Fruit fly (Drosophila melanogaster) whole organism, pupa: ENCODE data around the gene CG11892.

Source experiments
- CG10348 ChIP-seq: fragments of 200-800 bp; sonication (Bioruptor generic); IDR thresholded peaks from 2 replicates; pipeline ENCODE4 v1.3.6; 2022; ENCODE audit warnings: missing biosample characterization, missing genetic modification characterization
- CG12605 ChIP-seq: fragments of 200-800 bp; sonication (Bioruptor generic); IDR thresholded peaks from 2 replicates; pipeline ENCODE4 v1.3.6; 2022; ENCODE audit warnings: missing biosample characterization, missing genetic modification characterization
- CG13204 ChIP-seq: fragments of 200-800 bp; sonication (Bioruptor generic); optimal IDR thresholded peaks from 2 replicates; lab custom pipeline; 2018; ENCODE audit warnings: missing biosample characterization, mild to moderate bottlenecking, missing genetic modification characterization, moderate library complexity
- CG14655 ChIP-seq: fragments of 200-800 bp; sonication (Bioruptor generic); optimal IDR thresholded peaks from 3 replicates; lab custom pipeline; 2017; ENCODE audit warnings: mild to moderate bottlenecking, missing biosample characterization, missing genetic modification reagents, missing genetic modification characterization
- CG15710 ChIP-seq: fragments of 200-800 bp; sonication (Bioruptor generic); optimal IDR thresholded peaks from 2 replicates; lab custom pipeline; 2018; ENCODE audit warnings: missing biosample characterization, mild to moderate bottlenecking, missing genetic modification characterization, moderate library complexity
- CG17806 ChIP-seq: fragments of 200-800 bp; sonication (Bioruptor generic); optimal IDR thresholded peaks from 2 replicates; lab custom pipeline; 2018; ENCODE audit warnings: missing biosample characterization, mild to moderate bottlenecking, missing genetic modification characterization, moderate library complexity
- CG32121 ChIP-seq: fragments of 200-800 bp; sonication (Bioruptor generic); IDR thresholded peaks from 2 replicates; pipeline ENCODE4 v1.3.6; 2022; ENCODE audit warnings: missing biosample characterization, missing genetic modification characterization
- CG34367 ChIP-seq: fragments of 200-800 bp; sonication (Bioruptor generic); optimal IDR thresholded peaks from 2 replicates; lab custom pipeline; 2018; ENCODE audit warnings: missing biosample characterization, mild to moderate bottlenecking, missing genetic modification characterization
- CG4496 ChIP-seq: fragments of 200-800 bp; sonication (Bioruptor generic); IDR thresholded peaks from 3 replicates; pipeline ENCODE4 v1.3.6; 2022; ENCODE audit warnings: missing biosample characterization, missing genetic modification characterization
- CG8159 ChIP-seq: fragments of 200-800 bp; sonication (Bioruptor generic); optimal IDR thresholded peaks from 3 replicates; lab custom pipeline; 2018; ENCODE audit warnings: missing biosample characterization, mild to moderate bottlenecking, missing genetic modification characterization, moderate library complexity
- CG8301 ChIP-seq: fragments of 200-800 bp; sonication (Bioruptor generic); optimal IDR thresholded peaks from 2 replicates; lab custom pipeline; 2018; ENCODE audit warnings: missing biosample characterization, mild to moderate bottlenecking, missing genetic modification characterization
- CG9948 ChIP-seq: fragments of 200-800 bp; sonication (Bioruptor generic); optimal IDR thresholded peaks from 2 replicates; lab custom pipeline; 2018; ENCODE audit warnings: missing biosample characterization, mild to moderate bottlenecking, missing genetic modification characterization, moderate library complexity
- D1 ChIP-seq: fragments of 200-800 bp; sonication (Bioruptor generic); optimal IDR thresholded peaks from 2 replicates; lab custom pipeline; 2018; ENCODE audit warnings: missing biosample characterization, mild to moderate bottlenecking, missing genetic modification characterization, moderate library complexity
- EcR ChIP-seq: fragments of 200-800 bp; sonication (Bioruptor generic); optimal IDR thresholded peaks from 3 replicates; lab custom pipeline; 2019; ENCODE audit warnings: missing biosample characterization, missing genetic modification characterization, mild to moderate bottlenecking, moderate library complexity, missing genetic modification reagents
- Ets98B ChIP-seq: fragments of 200-800 bp; sonication (Bioruptor generic); IDR thresholded peaks from 2 replicates; pipeline ENCODE4 v1.3.6; 2022; ENCODE audit warnings: missing biosample characterization, missing genetic modification characterization
- Pif1A ChIP-seq: fragments of 200-800 bp; sonication (Bioruptor generic); optimal IDR thresholded peaks from 3 replicates; lab custom pipeline; 2016; ENCODE audit warnings: missing biosample characterization, missing genetic modification characterization
- Pif1B ChIP-seq: fragments of 200-800 bp; sonication (Bioruptor generic); optimal IDR thresholded peaks from 3 replicates; lab custom pipeline; 2016; ENCODE audit warnings: missing biosample characterization, missing genetic modification characterization
- Snoo ChIP-seq: fragments of 200-800 bp; sonication (Bioruptor generic); optimal IDR thresholded peaks from 3 replicates; lab custom pipeline; 2017; ENCODE audit warnings: missing biosample characterization, mild to moderate bottlenecking, missing genetic modification characterization, inconsistent platforms
- fd96Ca ChIP-seq: fragments of 200-800 bp; sonication (Bioruptor generic); IDR thresholded peaks from 3 replicates; pipeline ENCODE4 v1.3.6; 2022; ENCODE audit warnings: missing biosample characterization, missing genetic modification characterization
- gl ChIP-seq: fragments of 200-800 bp; sonication (Bioruptor generic); optimal IDR thresholded peaks from 2 replicates; lab custom pipeline; 2018; ENCODE audit warnings: missing biosample characterization, mild to moderate bottlenecking, missing genetic modification characterization
- rn ChIP-seq: fragments of 200-800 bp; sonication (Bioruptor generic); IDR thresholded peaks from 2 replicates; pipeline ENCODE4 v1.3.6; 2022; ENCODE audit warnings: missing biosample characterization, missing genetic modification characterization

The CG11892 gene

DNA sequence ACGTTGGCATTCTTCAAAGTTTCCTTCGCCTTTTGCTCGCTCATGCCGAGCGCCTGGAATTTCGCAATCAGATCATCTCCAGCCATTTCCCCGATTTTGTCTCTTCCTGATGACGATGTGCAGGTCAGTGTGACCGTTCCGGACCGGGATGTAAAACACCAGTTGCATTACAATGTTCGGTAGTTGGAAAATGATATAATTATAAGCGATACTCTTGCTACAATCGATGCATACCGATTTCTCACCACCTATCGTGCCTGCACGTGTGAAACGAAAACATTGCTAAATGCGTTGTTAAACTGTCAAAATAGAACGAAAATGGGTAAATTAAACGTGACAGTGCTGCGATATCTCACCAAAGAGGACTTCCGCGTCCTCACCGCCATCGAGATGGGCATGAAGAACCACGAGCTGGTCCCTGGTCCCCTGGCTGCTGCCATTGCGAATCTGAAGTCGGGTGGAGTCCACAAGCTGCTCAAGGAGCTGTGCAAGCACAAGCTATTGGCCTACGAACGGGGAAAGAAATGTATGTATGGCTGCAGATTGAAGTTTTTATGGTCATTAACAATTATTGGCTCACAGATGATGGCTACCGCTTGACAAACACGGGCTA, 15.7 kb upstream of the CG11892 start, which contains the start of the genes GlnRS and RIOK2:
GlnRS (minus strand) TSS at position 133 of the 613 bp plus-strand sequence.
RIOK2 (plus strand) TSS at position 256 of the 613 bp plus-strand sequence.
- TF ChIP-seq CG34367 (tag; lab: Kevin White, UChicago) = no peak
- TF ChIP-seq gl = no peak
- TF ChIP-seq CG17806 = no peak
- TF ChIP-seq CG12605 (GFP tag; lab: Robert Waterston, UW) = peak; percentile 51; the same call in 1 of the 2 replicates
- TF ChIP-seq fd96Ca (GFP tag; lab: Robert Waterston, UW) = no peak
- TF ChIP-seq, all 21 proteins: peak for 1

DNA sequence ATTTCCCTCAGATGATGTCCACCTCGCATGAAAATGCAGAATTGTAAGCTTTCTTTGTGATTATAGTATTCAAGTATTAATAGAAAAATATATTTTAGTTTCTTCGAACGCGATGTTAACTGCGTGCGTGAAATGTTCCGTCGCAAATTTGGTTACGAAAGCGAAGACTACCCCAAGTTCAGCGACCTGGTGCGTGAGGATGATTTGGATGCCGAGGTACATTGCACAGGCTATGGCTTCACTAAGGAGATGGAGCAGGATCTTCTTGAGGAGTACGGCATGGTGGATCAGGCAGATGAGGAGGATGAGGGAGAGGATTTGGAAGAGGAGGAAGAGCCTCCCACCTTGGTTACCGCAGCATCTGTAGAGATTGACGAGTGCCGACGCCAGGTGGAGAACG, 14.6 kb upstream of the CG11892 start:
- TF ChIP-seq EcR (GFP tag; lab: Kevin White, UChicago) = no peak
- TF ChIP-seq CG34367 (tag; lab: Kevin White, UChicago) = no peak
- no peak for TF ChIP-seq fd96Ca (GFP tag; lab: Robert Waterston, UW)
- no peak for TF ChIP-seq Ets98B (GFP tag; lab: Robert Waterston, UW)
- TF ChIP-seq CG9948 = no peak
- TF ChIP-seq CG8159 (tag; lab: Kevin White, UChicago) = no peak
- no peak for TF ChIP-seq gl
- no peak for TF ChIP-seq CG12605 (GFP tag; lab: Robert Waterston, UW)
- TF ChIP-seq CG14655 (GFP tag; lab: Kevin White, UChicago) = no peak
- TF ChIP-seq Snoo = no peak
- TF ChIP-seq CG13204 (GFP tag; lab: Kevin White, UChicago) = no peak
- TF ChIP-seq CG10348 = no peak
- TF ChIP-seq D1 (tag; lab: Kevin White, UChicago) = no peak

DNA sequence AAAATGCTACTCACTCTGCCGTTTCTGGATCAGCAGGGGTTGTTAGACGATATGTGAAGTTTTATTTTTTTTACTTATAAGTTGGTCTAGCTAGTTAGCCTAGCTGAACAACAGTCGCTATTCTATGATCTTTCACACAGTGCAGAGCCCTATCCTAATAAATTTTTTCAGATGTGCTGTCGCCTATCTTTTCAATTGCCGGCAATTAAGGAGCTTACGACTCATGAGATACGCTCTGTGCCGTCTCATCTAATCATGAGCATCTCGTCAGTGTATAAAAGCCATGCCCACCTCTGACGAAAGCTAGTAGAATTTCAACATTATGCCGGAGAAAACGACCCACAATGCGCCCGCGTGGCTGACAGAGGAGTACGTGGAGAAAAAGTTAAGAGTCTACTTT, 11.4 kb upstream of the CG11892 start, which contains the start of the genes CG11889 and CG11891:
CG11889 (plus strand) TSS at position 301 of the 400 bp plus-strand sequence.
CG11891 (plus strand) TSS at position 301 of the 400 bp plus-strand sequence.
- TF ChIP-seq CG4496 (GFP tag; lab: Robert Waterston, UW) = no peak
- no peak for TF ChIP-seq CG34367 (tag; lab: Kevin White, UChicago)
- TF ChIP-seq CG14655 (GFP tag; lab: Kevin White, UChicago) = no peak
- no peak for TF ChIP-seq CG8301 (tag; lab: Kevin White, UChicago)
- no peak for TF ChIP-seq CG8159 (tag; lab: Kevin White, UChicago)
- no peak for TF ChIP-seq CG17806
- TF ChIP-seq CG9948 = no peak

DNA sequence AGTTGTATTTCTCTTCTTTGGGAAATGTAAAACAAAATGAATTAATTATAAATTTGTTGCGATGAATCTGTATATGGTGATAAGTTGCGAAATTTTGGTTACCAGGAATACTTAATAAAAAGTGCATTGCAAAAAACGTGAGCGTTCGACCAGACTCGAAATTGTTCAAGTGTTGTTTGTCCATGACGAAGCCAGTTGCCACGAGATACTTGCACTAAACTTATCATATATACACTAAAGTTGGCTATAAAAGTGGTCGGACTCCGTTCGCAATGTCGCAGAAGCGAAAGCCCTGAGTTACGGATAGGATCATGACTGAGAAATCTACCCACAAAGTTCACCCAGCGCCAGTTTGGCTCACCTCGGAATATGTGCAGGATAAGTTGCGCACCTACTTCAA, 7.8 kb upstream of the CG11892 start, which contains the start of gene CG11878:
CG11878 (plus strand) TSS at position 301 of the 400 bp plus-strand sequence.
- TF ChIP-seq CG13204 (GFP tag; lab: Kevin White, UChicago) = no peak
- TF ChIP-seq CG17806 = no peak
- no peak for TF ChIP-seq Pif1A
- TF ChIP-seq rn (GFP tag; lab: Robert Waterston, UW) = no peak
- no peak for TF ChIP-seq CG8159 (tag; lab: Kevin White, UChicago)
- TF ChIP-seq CG15710 (tag; lab: Kevin White, UChicago) = no peak
- TF ChIP-seq Pif1B (GFP tag; lab: Kevin White, UChicago) = no peak
- no peak for TF ChIP-seq CG12605 (GFP tag; lab: Robert Waterston, UW)
- TF ChIP-seq CG14655 (GFP tag; lab: Kevin White, UChicago) = no peak
- no peak for TF ChIP-seq EcR (GFP tag; lab: Kevin White, UChicago)
- no peak for TF ChIP-seq CG8301 (tag; lab: Kevin White, UChicago)
- no peak for TF ChIP-seq CG34367 (tag; lab: Kevin White, UChicago)
- TF ChIP-seq gl = no peak
- TF ChIP-seq CG10348 = no peak
- TF ChIP-seq Snoo = no peak
- TF ChIP-seq CG9948 = no peak
- no peak for TF ChIP-seq fd96Ca (GFP tag; lab: Robert Waterston, UW)
- no peak for TF ChIP-seq Ets98B (GFP tag; lab: Robert Waterston, UW)
- TF ChIP-seq CG32121 (GFP tag; lab: Robert Waterston, UW) = no peak
- TF ChIP-seq CG4496 (GFP tag; lab: Robert Waterston, UW) = no peak

DNA sequence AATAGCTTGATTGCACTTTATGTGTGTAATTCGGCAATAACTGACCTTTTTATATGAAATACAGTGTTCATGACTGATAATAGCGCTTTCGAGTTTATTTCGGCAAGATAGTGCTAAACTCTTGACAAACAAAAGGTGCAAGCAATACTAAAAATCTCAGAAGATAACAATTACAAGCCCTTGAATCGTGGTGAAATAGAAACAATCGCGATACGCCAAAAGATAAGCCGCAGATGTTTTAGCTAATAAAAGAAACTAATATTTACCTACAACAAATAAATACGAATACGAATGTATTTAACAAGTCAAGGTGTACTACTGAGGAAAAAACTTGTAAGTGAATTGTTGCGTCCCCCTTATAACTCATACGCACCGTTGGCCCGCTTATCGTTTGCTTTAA, 6.1 kb upstream of the CG11892 start:
- TF ChIP-seq CG32121 (GFP tag; lab: Robert Waterston, UW) (no peak), Ets98B (GFP tag; lab: Robert Waterston, UW) (no peak), Pif1A (no peak), gl (no peak), CG10348 (no peak), CG15710 (tag; lab: Kevin White, UChicago) (no peak), Pif1B (GFP tag; lab: Kevin White, UChicago) (no peak), EcR (GFP tag; lab: Kevin White, UChicago) (no peak), CG34367 (tag; lab: Kevin White, UChicago) (no peak), D1 (tag; lab: Kevin White, UChicago) (no peak), Snoo (no peak), CG8159 (tag; lab: Kevin White, UChicago) (no peak), CG9948 (no peak)

DNA sequence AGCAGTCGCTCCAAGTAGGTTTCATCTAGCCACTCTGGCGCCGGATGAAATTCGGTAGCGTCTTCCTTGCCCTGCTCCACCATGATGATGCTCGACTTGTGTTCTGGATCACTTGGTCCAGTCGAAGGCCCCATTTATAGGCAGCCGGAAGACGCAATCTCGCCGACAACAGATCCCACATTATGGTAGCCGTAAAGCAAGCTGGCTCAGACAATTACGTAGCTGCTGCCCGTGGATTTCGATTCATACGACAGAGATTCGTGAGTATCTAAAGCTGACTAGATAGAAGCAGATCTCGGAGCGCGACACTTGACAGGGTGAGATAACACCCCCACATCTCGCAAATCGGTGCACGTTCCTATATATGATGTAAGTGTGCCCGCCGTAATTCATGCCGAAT, 4.2 kb upstream of the CG11892 start, which contains the start of gene CG10513:
CG10513 (minus strand) TSS at position 101 of the 400 bp plus-strand sequence.
- no peak for TF ChIP-seq CG8159 (tag; lab: Kevin White, UChicago)
- no peak for TF ChIP-seq Pif1A
- TF ChIP-seq CG13204 (GFP tag; lab: Kevin White, UChicago) = no peak
- no peak for TF ChIP-seq CG14655 (GFP tag; lab: Kevin White, UChicago)
- TF ChIP-seq, all 21 proteins: peak for 0
